Worm (Caenorhabditis elegans) whole organism, L1 larva: ENCODE data around the gene F20D6.1.

Source experiments
- C04F5.9 ChIP-seq: sonication (generic microtip); optimal IDR thresholded peaks from 2 replicates; lab custom pipeline; 2016; ENCODE audit warnings: missing genetic modification characterization, missing compliant biosample characterization
- C34B4.2 ChIP-seq: sonication (generic microtip); optimal IDR thresholded peaks from 2 replicates; lab custom pipeline; 2017; ENCODE audit warnings: mild to moderate bottlenecking, missing genetic modification characterization, missing compliant biosample characterization
- Y116A8C.19 ChIP-seq: sonication (generic microtip); optimal IDR thresholded peaks from 2 replicates; lab custom pipeline; 2016; ENCODE audit warnings: missing compliant biosample characterization, missing genetic modification characterization, borderline replicate concordance
- ama-1 ChIP-seq: fragments of 150-350 bp; optimal IDR thresholded peaks from 2 replicates; lab custom pipeline; 2014
- ceh-63 ChIP-seq: fragments of 200-800 bp; sonication (Bioruptor generic); optimal IDR thresholded peaks from 2 replicates; lab custom pipeline; 2018; ENCODE audit warnings: mild to moderate bottlenecking, missing genetic modification characterization, missing compliant biosample characterization
- ceh-8 ChIP-seq: fragments of 200-800 bp; sonication (Bioruptor generic); optimal IDR thresholded peaks from 2 replicates; lab custom pipeline; 2018; ENCODE audit warnings: mild to moderate bottlenecking, missing genetic modification characterization, moderate library complexity, missing compliant biosample characterization
- ceh-82 ChIP-seq, 3 experiments: fragments of 150-350 bp in 1 of 3; sonication (generic microtip) in 2 of 3; optimal IDR thresholded peaks; 2 replicates each; lab custom pipeline; 2014 to 2017; ENCODE audit warnings: missing biosample characterization in 3 of 3, missing genetic modification characterization in 3 of 3
- ceh-88 ChIP-seq: fragments of 200-800 bp; sonication (Bioruptor generic); IDR thresholded peaks from 2 replicates; pipeline ENCODE4 v1.3.6; 2022; ENCODE audit warnings: missing genetic modification characterization, missing compliant biosample characterization
- dpl-1 ChIP-seq, 3 experiments: fragments of 150-350 bp in 2 of 3; sonication (generic microtip) in 1 of 3; optimal IDR thresholded peaks; 2 replicates each; lab custom pipeline; 2014 to 2017; ENCODE audit warnings: missing biosample characterization in 3 of 3, missing genetic modification characterization in 3 of 3, missing genetic modification reagents in 3 of 3
- dsc-1 ChIP-seq: sonication (generic microtip); optimal IDR thresholded peaks from 2 replicates; lab custom pipeline; 2016; ENCODE audit warnings: mild to moderate bottlenecking, missing genetic modification characterization, missing compliant biosample characterization
- efl-1 ChIP-seq, 4 experiments: fragments of 150-350 bp; optimal IDR thresholded peaks in 3 of 4; peaks in 1 of 4; 1 replicate in 1 of 4; 2 replicates in 3 of 4; lab custom pipeline; 2014; ENCODE audit warnings: missing biosample characterization in 2 of 4, missing genetic modification characterization in 2 of 4, missing genetic modification reagents in 2 of 4
- egl-27 ChIP-seq, 2 experiments: fragments of 150-350 bp in 1 of 2; sonication (generic microtip); optimal IDR thresholded peaks; 3 replicates each; lab custom pipeline; 2017 to 2018; ENCODE audit warnings: missing biosample characterization in 2 of 2, missing genetic modification characterization in 2 of 2, missing genetic modification reagents in 2 of 2
- elt-2 ChIP-seq: sonication (generic microtip); optimal IDR thresholded peaks from 2 replicates; lab custom pipeline; 2016; ENCODE audit warnings: missing genetic modification characterization, mild to moderate bottlenecking, inconsistent platforms, missing compliant biosample characterization, missing genetic modification reagents
- elt-3 ChIP-seq, 6 experiments: fragments of 150-350 bp in 1 of 6; sonication (generic microtip); optimal IDR thresholded peaks; 2 replicates each; lab custom pipeline; 2017 to 2018; ENCODE audit warnings: missing biosample characterization in 6 of 6, missing genetic modification characterization in 6 of 6, inconsistent platforms in 1 of 6
- ets-5 ChIP-seq: fragments of 200-800 bp; sonication (Bioruptor generic); IDR thresholded peaks from 2 replicates; pipeline ENCODE4 v1.3.6; 2022; ENCODE audit warnings: missing genetic modification characterization, missing compliant biosample characterization
- fkh-10 ChIP-seq: sonication (generic microtip); optimal IDR thresholded peaks from 2 replicates; lab custom pipeline; 2017; ENCODE audit warnings: missing biosample characterization, missing genetic modification reagents, missing genetic modification characterization
- fkh-8 ChIP-seq: sonication (generic microtip); optimal IDR thresholded peaks from 2 replicates; lab custom pipeline; 2016; ENCODE audit warnings: mild to moderate bottlenecking, missing genetic modification characterization, missing compliant biosample characterization
- fos-1 ChIP-seq: fragments of 150-350 bp; optimal IDR thresholded peaks from 2 replicates; lab custom pipeline; 2014; ENCODE audit warnings: missing biosample characterization, missing genetic modification characterization
- hlh-17 ChIP-seq: fragments of 200-800 bp; sonication (Bioruptor generic); optimal IDR thresholded peaks from 2 replicates; lab custom pipeline; 2018; ENCODE audit warnings: missing genetic modification characterization, mild to moderate bottlenecking, missing compliant biosample characterization, moderate library complexity, borderline replicate concordance
- hlh-4 ChIP-seq: sonication (generic microtip); optimal IDR thresholded peaks from 2 replicates; lab custom pipeline; 2016; ENCODE audit warnings: mild to moderate bottlenecking, missing genetic modification characterization, missing compliant biosample characterization
- lin-14 ChIP-seq: fragments of 200-800 bp; sonication (Bioruptor generic); optimal IDR thresholded peaks from 2 replicates; lab custom pipeline; 2018; ENCODE audit warnings: mild to moderate bottlenecking, missing genetic modification characterization, moderate library complexity, missing compliant biosample characterization
- lin-15B ChIP-seq: fragments of 150-350 bp; sonication (generic microtip); optimal IDR thresholded peaks from 3 replicates; lab custom pipeline; 2014; ENCODE audit warnings: missing biosample characterization, missing genetic modification characterization
- lin-35 ChIP-seq, 2 experiments: fragments of 150-350 bp; optimal IDR thresholded peaks; 2 replicates each; lab custom pipeline; 2014; ENCODE audit warnings: missing biosample characterization in 2 of 2, missing genetic modification characterization in 2 of 2, missing genetic modification reagents in 2 of 2
- lin-39 ChIP-seq: fragments of 150-350 bp; optimal IDR thresholded peaks from 2 replicates; lab custom pipeline; 2014; ENCODE audit warnings: missing biosample characterization, missing genetic modification reagents, missing genetic modification characterization
- lir-3 ChIP-seq: sonication (generic microtip); optimal IDR thresholded peaks from 2 replicates; lab custom pipeline; 2016; ENCODE audit warnings: mild to moderate bottlenecking, missing genetic modification characterization, moderate library complexity, missing compliant biosample characterization; ENCODE audit not compliant: poor library complexity
- lsy-2 ChIP-seq, 2 experiments: fragments of 150-350 bp; optimal IDR thresholded peaks; 2 replicates each; lab custom pipeline; 2014; ENCODE audit warnings: missing biosample characterization in 2 of 2, missing genetic modification characterization in 2 of 2
- mab-9 ChIP-seq: fragments of 200-800 bp; sonication (Bioruptor generic); IDR thresholded peaks from 2 replicates; pipeline ENCODE4 v1.3.6; 2022; ENCODE audit warnings: missing genetic modification reagents, missing genetic modification characterization, missing compliant biosample characterization
- mdl-1 ChIP-seq, 2 experiments: fragments of 150-350 bp; optimal IDR thresholded peaks; 2 replicates each; lab custom pipeline; 2014 to 2017; ENCODE audit warnings: missing biosample characterization in 2 of 2, missing genetic modification characterization in 2 of 2, inconsistent platforms in 1 of 2
- mef-2 ChIP-seq: fragments of 150-350 bp; optimal IDR thresholded peaks from 2 replicates; lab custom pipeline; 2014; ENCODE audit warnings: missing biosample characterization, missing genetic modification characterization
- mep-1 ChIP-seq: fragments of 150-350 bp; optimal IDR thresholded peaks from 2 replicates; lab custom pipeline; 2014; ENCODE audit warnings: missing biosample characterization, missing genetic modification characterization
- nhr-237 ChIP-seq: fragments of 150-350 bp; optimal IDR thresholded peaks from 2 replicates; lab custom pipeline; 2014; ENCODE audit warnings: missing biosample characterization, missing genetic modification characterization
- nhr-28 ChIP-seq: fragments of 150-350 bp; optimal IDR thresholded peaks from 2 replicates; lab custom pipeline; 2014; ENCODE audit warnings: missing biosample characterization, missing genetic modification characterization
- nhr-47 ChIP-seq: sonication (generic microtip); optimal IDR thresholded peaks from 2 replicates; lab custom pipeline; 2016; ENCODE audit warnings: mild to moderate bottlenecking, missing genetic modification characterization, moderate library complexity, missing compliant biosample characterization
- pax-3 ChIP-seq: fragments of 200-800 bp; sonication (Bioruptor generic); optimal IDR thresholded peaks from 2 replicates; lab custom pipeline; 2018; ENCODE audit warnings: mild to moderate bottlenecking, missing genetic modification characterization, moderate library complexity, missing compliant biosample characterization
- pqm-1 ChIP-seq: sonication (generic microtip); optimal IDR thresholded peaks from 3 replicates; lab custom pipeline; 2017; ENCODE audit warnings: missing biosample characterization, missing genetic modification characterization
- rnt-1 ChIP-seq: sonication (generic microtip); optimal IDR thresholded peaks from 2 replicates; lab custom pipeline; 2016; ENCODE audit warnings: mild to moderate bottlenecking, missing genetic modification characterization, moderate library complexity, missing compliant biosample characterization
- snu-23 ChIP-seq: sonication (generic microtip); optimal IDR thresholded peaks from 2 replicates; lab custom pipeline; 2016; ENCODE audit warnings: missing genetic modification characterization, missing compliant biosample characterization
- tbx-2 ChIP-seq: sonication (generic microtip); optimal IDR thresholded peaks from 2 replicates; lab custom pipeline; 2016; ENCODE audit warnings: missing genetic modification characterization, missing compliant biosample characterization
- unc-130 ChIP-seq: fragments of 150-350 bp; optimal IDR thresholded peaks from 2 replicates; lab custom pipeline; 2017; ENCODE audit warnings: missing biosample characterization, missing genetic modification characterization, inconsistent platforms
- unc-86 ChIP-seq: sonication (generic microtip); optimal IDR thresholded peaks from 2 replicates; lab custom pipeline; 2016; ENCODE audit warnings: missing genetic modification characterization, missing compliant biosample characterization
- xbp-1 ChIP-seq: sonication (generic microtip); optimal IDR thresholded peaks from 2 replicates; lab custom pipeline; 2016; ENCODE audit warnings: missing genetic modification characterization, missing compliant biosample characterization
- zag-1 ChIP-seq: fragments of 150-350 bp; optimal IDR thresholded peaks from 2 replicates; lab custom pipeline; 2014; ENCODE audit warnings: missing biosample characterization, missing genetic modification characterization
- zip-4 ChIP-seq: fragments of 200-800 bp; sonication (Bioruptor generic); optimal IDR thresholded peaks from 2 replicates; lab custom pipeline; 2018; ENCODE audit warnings: mild to moderate bottlenecking, missing genetic modification characterization, moderate library complexity, missing compliant biosample characterization

Gene F20D6.1

DNA sequence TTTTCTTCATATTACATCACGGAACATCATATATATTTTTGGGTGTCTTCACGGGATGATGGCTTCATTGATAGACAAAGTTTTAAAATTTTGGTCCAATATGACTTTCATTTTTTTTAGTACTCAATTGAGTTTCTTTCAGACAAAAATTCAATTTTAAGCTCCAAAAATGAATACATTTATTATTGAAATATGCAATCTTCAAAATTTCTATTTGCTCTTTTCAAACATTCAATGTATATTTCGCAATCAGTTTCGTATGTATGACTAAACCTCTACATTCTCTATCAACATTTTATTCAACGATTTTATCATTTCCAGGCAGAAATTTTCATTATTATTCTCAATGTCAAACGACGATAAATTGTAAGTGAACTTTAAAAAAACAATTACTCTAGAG, 7.1 kb upstream of the F20D6.1 start, which contains the start of gene srp-8:
Gene srp-8, plus strand, starts transcription at position 301 of the 400 bp plus-strand sequence.
- TF ChIP-seq lin-14, result no peak

DNA sequence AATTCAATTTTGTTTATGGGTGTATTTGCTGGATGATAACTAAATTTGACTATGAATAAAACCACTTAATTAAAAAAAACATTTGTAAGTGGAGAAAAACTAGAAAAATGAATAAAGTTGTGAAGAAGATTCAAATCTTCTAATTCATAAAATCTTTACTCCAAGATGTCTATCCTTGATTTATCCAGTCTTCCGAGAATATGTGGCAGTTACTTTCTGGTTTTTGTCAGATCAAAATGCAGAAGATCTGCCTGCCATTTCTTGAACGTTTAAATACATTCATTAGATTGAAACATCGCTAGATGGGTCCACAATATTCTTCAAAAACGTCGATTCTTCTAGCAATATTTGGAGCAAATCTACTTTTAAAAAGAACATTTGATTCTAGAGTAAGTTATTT, 4.8 kb upstream of the F20D6.1 start, which contains the start of gene F20D6.2:
Gene F20D6.2, plus strand, starts transcription at position 301 of the 400 bp plus-strand sequence.
- TF ChIP-seq tbx-2 (tag; lab: Kevin White, UChicago) (no peak), nhr-237 (tag; lab: Kevin White, UChicago) (no peak), mef-2 (tag; lab: Kevin White, UChicago) (no peak), ceh-63 (GFP tag; lab: Kevin White, UChicago) (no peak), hlh-4 (tag; lab: Kevin White, UChicago) (no peak), ets-5 (GFP tag; lab: Robert Waterston, UW) (no peak), ceh-82 (tag; optimal IDR thresholded peaks at IDR 0.05; lab: Kevin White, UChicago) (no peak), ceh-88 (GFP tag; lab: Robert Waterston, UW) (no peak)

DNA sequence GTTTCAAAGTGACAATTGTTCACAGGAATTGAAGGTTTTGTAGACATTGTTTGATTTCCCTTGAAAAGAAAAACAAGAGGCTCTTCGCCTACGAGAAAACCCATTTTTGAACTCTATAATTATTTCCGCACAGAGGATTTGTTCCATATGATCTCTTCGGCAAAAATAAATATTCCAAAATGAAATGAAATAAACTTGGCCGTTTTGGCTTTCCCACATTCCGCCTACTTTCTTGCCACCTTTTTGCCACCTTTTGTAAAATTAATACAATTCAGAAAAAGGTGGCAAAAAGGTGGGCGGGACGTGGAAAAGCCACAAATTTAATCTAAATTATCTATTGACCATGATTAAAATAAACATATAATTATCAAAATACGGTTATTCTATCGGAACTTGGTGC, 2.1 kb upstream of the F20D6.1 start, which contains the start of gene F20D6.15:
Gene F20D6.15, minus strand, starts transcription at position 47 of the 400 bp plus-strand sequence.
- TF ChIP-seq unc-130 (tag; lab: Kevin White, UChicago) (no peak), mep-1 (no peak), ceh-8 (no peak), xbp-1 (tag; lab: Kevin White, UChicago) (no peak), ama-1 (no peak), nhr-237 (tag; lab: Kevin White, UChicago) (no peak), lin-15B (tag; lab: Kevin White, UChicago) (no peak), C04F5.9 (tag; lab: Kevin White, UChicago) (no peak)
- TF ChIP-seq, all 84 proteins: peak for 0

DNA sequence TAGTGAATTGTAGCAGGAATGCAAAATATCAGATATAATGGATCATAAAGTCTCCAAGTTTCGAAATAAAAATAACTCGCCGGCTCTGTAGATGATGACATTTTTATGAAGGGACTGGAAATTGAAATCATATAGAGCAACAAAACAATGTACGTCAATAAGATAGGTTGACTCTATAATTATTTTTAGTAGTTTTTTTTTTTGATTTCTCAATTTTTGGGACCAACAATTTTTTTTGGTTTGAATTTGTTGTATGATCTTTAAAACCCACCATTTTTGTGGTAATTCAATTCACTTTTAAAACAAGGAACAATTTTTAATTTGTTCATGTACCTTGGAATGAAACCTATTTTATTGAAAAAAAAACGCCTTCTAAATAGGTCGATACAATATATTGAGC, 514 bp upstream of the F20D6.1 start, which contains the start of gene F20D6.12:
Gene F20D6.12, minus strand, starts transcription at position 101 of the 400 bp plus-strand sequence.
- TF ChIP-seq ama-1, result no peak
- TF ChIP-seq zip-4 (GFP tag; lab: Kevin White, UChicago), result no peak
- no peak for TF ChIP-seq unc-130 (tag; lab: Kevin White, UChicago)
- TF ChIP-seq elt-3 (tag; optimal IDR thresholded peaks at IDR 0.05; lab: Kevin White, UChicago), result no peak
- no peak for TF ChIP-seq zag-1
- TF ChIP-seq mdl-1 (tag; optimal IDR thresholded peaks at IDR 0.05; lab: Kevin White, UChicago), result no peak
- no peak for TF ChIP-seq C34B4.2
- no peak for TF ChIP-seq Y116A8C.19
- no peak for TF ChIP-seq fkh-10 (GFP tag; lab: Kevin White, UChicago)
- no peak for TF ChIP-seq fos-1 (tag; lab: Kevin White, UChicago)
- no peak for TF ChIP-seq lin-39 (tag; lab: Kevin White, UChicago)
- TF ChIP-seq pax-3 (tag; lab: Kevin White, UChicago), result no peak
- TF ChIP-seq pqm-1, result no peak
- TF ChIP-seq mep-1, result no peak
- TF ChIP-seq, all 84 proteins: peak for 0

DNA sequence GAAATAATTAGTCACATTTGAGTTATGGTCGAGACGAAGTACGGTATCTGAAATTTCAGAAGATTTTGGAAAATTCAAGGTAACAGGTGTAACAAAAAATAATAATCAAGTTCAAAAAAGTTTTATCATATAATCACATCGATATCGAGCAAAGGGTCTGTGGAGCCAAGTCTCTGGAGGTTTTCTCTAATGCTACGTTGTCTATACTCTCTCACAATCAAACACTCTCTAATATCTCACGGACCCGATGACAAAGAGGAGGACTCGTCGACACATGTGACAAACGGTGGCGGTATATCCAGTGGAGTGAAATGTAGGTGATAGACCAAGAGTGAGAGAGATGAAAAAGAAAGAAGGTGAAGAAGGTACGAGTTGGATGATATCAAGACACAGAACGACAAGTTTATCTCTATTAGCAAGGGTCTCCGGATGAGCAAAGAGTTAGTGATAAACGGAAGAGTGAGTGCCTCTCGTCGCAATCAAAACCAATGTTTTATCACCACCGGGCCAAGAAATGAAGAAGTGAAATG, 5.4 kb downstream of the F20D6.1 start, which contains the start of gene F20D6.10:
Gene F20D6.10, minus strand, starts transcription at position 51 of the 530 bp plus-strand sequence.
- TF ChIP-seq egl-27 (tag; optimal IDR thresholded peaks at IDR 0.05; lab: Kevin White, UChicago), result no peak
- TF ChIP-seq hlh-17 (GFP tag; lab: Kevin White, UChicago), result no peak
- no peak for TF ChIP-seq dpl-1 (GFP tag; optimal IDR thresholded peaks at IDR 0.05; lab: Kevin White, UChicago)
- TF ChIP-seq tbx-2 (tag; lab: Kevin White, UChicago), result no peak
- TF ChIP-seq dsc-1 (tag; lab: Kevin White, UChicago), result no peak
- TF ChIP-seq nhr-28 (tag; lab: Kevin White, UChicago), result no peak
- no peak for TF ChIP-seq nhr-237 (tag; lab: Kevin White, UChicago)
- TF ChIP-seq zag-1, result no peak
- peak; percentile 78 for TF ChIP-seq rnt-1
- TF ChIP-seq lir-3 (tag; lab: Kevin White, UChicago), result no peak
- peak; percentile 30 to 44 for TF ChIP-seq lsy-2 (tag; optimal IDR thresholded peaks at IDR 0.05; lab: Kevin White, UChicago)
- peak; percentile 22 for TF ChIP-seq snu-23 (GFP tag; lab: Kevin White, UChicago)
- no peak for TF ChIP-seq lin-35 (GFP tag; optimal IDR thresholded peaks at IDR 0.05; lab: Kevin White, UChicago)
- no peak for TF ChIP-seq mab-9 (GFP tag; lab: Robert Waterston, UW)
- peak; percentile 59 for TF ChIP-seq lin-14
- TF ChIP-seq ceh-88 (GFP tag; lab: Robert Waterston, UW), result no peak
- no peak for TF ChIP-seq ceh-8
- TF ChIP-seq elt-2 (tag; lab: Kevin White, UChicago), result no peak
- no peak for TF ChIP-seq xbp-1 (tag; lab: Kevin White, UChicago)
- no peak for TF ChIP-seq unc-86 (tag; lab: Kevin White, UChicago)
- TF ChIP-seq nhr-47, result no peak
- peak in 1 of 2 experiments; percentile 5 for TF ChIP-seq efl-1 (optimal IDR thresholded peaks at IDR 0.05; lab: Kevin White, UChicago)
- peak in 1 of 2 experiments; percentile 20 for TF ChIP-seq efl-1 (GFP tag; optimal IDR thresholded peaks at IDR 0.05 in 1 of 2; lab: Kevin White, UChicago)
- TF ChIP-seq fkh-8, result no peak
